Worm (Caenorhabditis elegans) whole organism, L4 larva: ENCODE measurements around the gene C53B7.3.

Experiments
- ZK546.5 ChIP-seq, 2 experiments: sonication (generic microtip); optimal IDR thresholded peaks; 2 replicates each; lab custom pipeline; 2017; ENCODE audit warnings: missing biosample characterization in 2 of 2, missing genetic modification characterization in 2 of 2
- ama-1 ChIP-seq: fragments of 150-350 bp; optimal IDR thresholded peaks from 2 replicates; lab custom pipeline; 2014; ENCODE audit warnings: inconsistent platforms, mixed read lengths
- egl-27 ChIP-seq: sonication (generic microtip); optimal IDR thresholded peaks from 3 replicates; lab custom pipeline; 2017; ENCODE audit warnings: missing biosample characterization, missing genetic modification reagents, missing genetic modification characterization
- mep-1 ChIP-seq: fragments of 150-350 bp; sonication (generic microtip); optimal IDR thresholded peaks from 3 replicates; lab custom pipeline; 2014; ENCODE audit warnings: missing biosample characterization, missing genetic modification characterization
- mxl-3 ChIP-seq: fragments of 200-800 bp; sonication (Bioruptor generic); optimal IDR thresholded peaks from 2 replicates; lab custom pipeline; 2018; ENCODE audit warnings: mild to moderate bottlenecking, missing genetic modification characterization, missing compliant biosample characterization
- nhr-11 ChIP-seq: fragments of 150-350 bp; optimal IDR thresholded peaks from 2 replicates; lab custom pipeline; 2014; ENCODE audit warnings: missing biosample characterization, missing genetic modification characterization
- nhr-237 ChIP-seq: sonication (generic microtip); optimal IDR thresholded peaks from 2 replicates; lab custom pipeline; 2017; ENCODE audit warnings: missing biosample characterization, missing genetic modification characterization
- nhr-41 ChIP-seq: fragments of 200-800 bp; sonication (Bioruptor generic); IDR thresholded peaks from 2 replicates; pipeline ENCODE4 v1.3.6; 2022; ENCODE audit warnings: missing genetic modification reagents, missing genetic modification characterization, missing compliant biosample characterization
- snpc-4 ChIP-seq: fragments of 150-350 bp; optimal IDR thresholded peaks from 2 replicates; lab custom pipeline; 2014; ENCODE audit warnings: missing biosample characterization, missing genetic modification characterization
- zag-1 ChIP-seq: fragments of 150-350 bp; optimal IDR thresholded peaks from 2 replicates; lab custom pipeline; 2014; ENCODE audit warnings: missing biosample characterization, missing genetic modification characterization

ce11 chrX:6808239-6808638 is 36.3 kb upstream of the C53B7.3 start:
- TF ChIP-seq egl-27 (no peak), ZK546.5 (tag; optimal IDR thresholded peaks at IDR 0.05; lab: Kevin White, UChicago) (no peak), nhr-41 (GFP tag; lab: Robert Waterston, UW) (no peak), zag-1 (tag; lab: Kevin White, UChicago) (no peak), snpc-4 (tag; lab: Kevin White, UChicago) (no peak), nhr-11 (tag; lab: Kevin White, UChicago) (no peak), mxl-3 (GFP tag; lab: Kevin White, UChicago) (no peak), ama-1 (lab: Kevin White, UChicago) (no peak), mep-1 (tag; lab: Kevin White, UChicago) (no peak), nhr-237 (tag; lab: Kevin White, UChicago) (no peak)
